Worm (Caenorhabditis elegans) whole organism, young adult: ENCODE results near the gene unc-36.

Experiments
- attf-3 ChIP-seq: fragments of 200-800 bp; sonication (Bioruptor generic); conservative IDR thresholded peaks from 2 replicates; pipeline ENCODE4 v1.3.6; 2022; ENCODE audit warnings: missing genetic modification reagents, missing genetic modification characterization, missing compliant biosample characterization
- dpl-1 ChIP-seq: fragments of 150-350 bp; optimal IDR thresholded peaks from 2 replicates; lab custom pipeline; 2014; ENCODE audit warnings: missing biosample characterization, missing genetic modification reagents, missing genetic modification characterization
- snpc-1.3 ChIP-seq: sonication (generic microtip); optimal IDR thresholded peaks from 2 replicates; lab custom pipeline; 2017; ENCODE audit warnings: missing genetic modification characterization, mild to moderate bottlenecking, missing compliant biosample characterization, antibody characterized with exemption, moderate library complexity, missing genotype, missing genetic modification reagents; ENCODE audit not compliant: insufficient read depth
- tbx-9 ChIP-seq: sonication (generic microtip); optimal IDR thresholded peaks from 2 replicates; lab custom pipeline; 2016; ENCODE audit warnings: borderline replicate concordance, missing genetic modification characterization, inconsistent platforms, missing compliant biosample characterization

DNA sequence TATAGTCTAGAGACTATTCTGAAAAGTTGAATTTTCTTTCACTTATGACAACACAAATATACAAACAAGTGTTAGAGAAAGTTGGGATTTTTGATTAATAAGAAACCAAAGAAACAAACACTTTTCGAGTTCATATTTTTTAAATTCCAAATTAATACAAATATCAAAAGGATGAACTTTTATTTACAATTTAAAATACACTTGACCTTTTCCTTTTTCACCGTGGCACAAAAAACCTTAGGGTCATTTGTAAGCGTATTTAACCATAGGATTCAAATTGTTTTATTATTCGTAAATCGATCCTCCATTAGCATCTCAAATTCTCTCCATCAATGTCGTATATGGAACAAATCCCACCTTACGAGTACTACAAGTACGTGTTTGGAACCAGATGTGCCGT, 34.9 kb upstream of the unc-36 start, which contains the start of gene C02F5.5:
- TF ChIP-seq tbx-9 (tag; lab: Kevin White, UChicago) (no peak), snpc-1.3 (tag; lab: Kevin White, UChicago) (no peak), dpl-1 (GFP tag; lab: Kevin White, UChicago) (no peak), attf-3 (no peak)
